Worm (Caenorhabditis elegans) whole organism, late embryonic: ENCODE measurements around the gene pitr-4.
A peak's percentile ranks its signal among the peaks of the same experiment; 100 is the strongest.

ENCODE experiments used
- K02D7.2 ChIP-seq: sonication (generic microtip); optimal IDR thresholded peaks from 2 replicates; lab custom pipeline; 2017; ENCODE audit warnings: mild to moderate bottlenecking, missing genetic modification characterization, missing compliant biosample characterization
- T23F11.4 ChIP-seq: fragments of 200-800 bp; sonication (Bioruptor generic); optimal IDR thresholded peaks from 2 replicates; lab custom pipeline; 2018; ENCODE audit warnings: mild to moderate bottlenecking, missing genetic modification characterization, missing compliant biosample characterization
- ceh-24 ChIP-seq: sonication (generic microtip); optimal IDR thresholded peaks from 2 replicates; lab custom pipeline; 2016; ENCODE audit warnings: mild to moderate bottlenecking, missing genetic modification characterization, missing compliant biosample characterization
- ceh-31 ChIP-seq: sonication (generic microtip); optimal IDR thresholded peaks from 2 replicates; lab custom pipeline; 2016; ENCODE audit warnings: missing genetic modification characterization, missing compliant biosample characterization
- ceh-34 ChIP-seq: sonication (generic microtip); optimal IDR thresholded peaks from 2 replicates; lab custom pipeline; 2016; ENCODE audit warnings: mild to moderate bottlenecking, missing genetic modification characterization, missing compliant biosample characterization
- ceh-48 ChIP-seq: sonication (generic microtip); optimal IDR thresholded peaks from 2 replicates; lab custom pipeline; 2016; ENCODE audit warnings: missing genetic modification characterization, inconsistent platforms, missing compliant biosample characterization
- ceh-9 ChIP-seq: sonication (generic microtip); optimal IDR thresholded peaks from 2 replicates; lab custom pipeline; 2016; ENCODE audit warnings: mild to moderate bottlenecking, missing genetic modification characterization, inconsistent platforms, missing compliant biosample characterization
- che-1 ChIP-seq: sonication (generic microtip); optimal IDR thresholded peaks from 2 replicates; lab custom pipeline; 2016; ENCODE audit warnings: mild to moderate bottlenecking, missing genetic modification characterization, missing compliant biosample characterization
- dve-1 ChIP-seq: sonication (generic microtip); optimal IDR thresholded peaks from 2 replicates; lab custom pipeline; 2017; ENCODE audit warnings: antibody characterized with exemption, mild to moderate bottlenecking, missing genetic modification characterization, missing compliant biosample characterization
- ets-4 ChIP-seq: sonication (generic microtip); optimal IDR thresholded peaks from 2 replicates; lab custom pipeline; 2016; ENCODE audit warnings: missing genetic modification characterization, missing compliant biosample characterization
- eyg-1 ChIP-seq: sonication (generic microtip); optimal IDR thresholded peaks from 2 replicates; lab custom pipeline; 2016; ENCODE audit warnings: missing genotype, missing genetic modification characterization, missing compliant biosample characterization
- fax-1 ChIP-seq: sonication (generic microtip); optimal IDR thresholded peaks from 2 replicates; lab custom pipeline; 2016; ENCODE audit warnings: missing genotype, missing genetic modification characterization, missing compliant biosample characterization
- hlh-6 ChIP-seq: sonication (generic microtip); optimal IDR thresholded peaks from 2 replicates; lab custom pipeline; 2016; ENCODE audit warnings: missing genotype, missing genetic modification characterization, missing compliant biosample characterization
- hlh-8 ChIP-seq: sonication (generic microtip); optimal IDR thresholded peaks from 2 replicates; lab custom pipeline; 2016; ENCODE audit warnings: missing genotype, missing genetic modification characterization, missing compliant biosample characterization
- madf-2 ChIP-seq: sonication (generic microtip); optimal IDR thresholded peaks from 2 replicates; lab custom pipeline; 2017; ENCODE audit warnings: missing genetic modification characterization, missing compliant biosample characterization
- mec-3 ChIP-seq: sonication (generic microtip); optimal IDR thresholded peaks from 2 replicates; lab custom pipeline; 2016; ENCODE audit warnings: borderline replicate concordance, missing genetic modification characterization, missing compliant biosample characterization
- odd-2 ChIP-seq: sonication (generic microtip); optimal IDR thresholded peaks from 2 replicates; lab custom pipeline; 2017; ENCODE audit warnings: antibody characterized with exemption, mild to moderate bottlenecking, missing genetic modification characterization, missing compliant biosample characterization
- pax-1 ChIP-seq: fragments of 150-350 bp; optimal IDR thresholded peaks from 2 replicates; lab custom pipeline; 2014; ENCODE audit warnings: missing biosample characterization, missing genetic modification characterization
- pqm-1 ChIP-seq: sonication (generic microtip); optimal IDR thresholded peaks from 2 replicates; lab custom pipeline; 2016; ENCODE audit warnings: missing genetic modification characterization, missing compliant biosample characterization
- pros-1 ChIP-seq: fragments of 150-350 bp; optimal IDR thresholded peaks from 2 replicates; lab custom pipeline; 2014; ENCODE audit warnings: missing biosample characterization, missing genetic modification reagents, missing genetic modification characterization
- sdc-2 ChIP-seq: sonication (generic microtip); optimal IDR thresholded peaks from 2 replicates; lab custom pipeline; 2016; ENCODE audit warnings: missing genotype, missing genetic modification characterization, missing compliant biosample characterization
- sox-4 ChIP-seq: sonication (generic microtip); optimal IDR thresholded peaks from 2 replicates; lab custom pipeline; 2017; ENCODE audit warnings: mild to moderate bottlenecking, missing genetic modification characterization, inconsistent platforms, missing compliant biosample characterization
- tbx-2 ChIP-seq: sonication (generic microtip); optimal IDR thresholded peaks from 2 replicates; lab custom pipeline; 2016; ENCODE audit warnings: missing genetic modification characterization, missing compliant biosample characterization
- unc-86 ChIP-seq: sonication (generic microtip); optimal IDR thresholded peaks from 2 replicates; lab custom pipeline; 2016; ENCODE audit warnings: missing genetic modification characterization, missing compliant biosample characterization

pitr-4 gene

ce11 chrV:9618420-9618819 lies 43.0 kb downstream of the pitr-4 start:
- TF ChIP-seq ceh-34 (no peak), odd-2 (tag; lab: Kevin White, UChicago) (no peak), mec-3 (tag; lab: Kevin White, UChicago) (peak; percentile 31), unc-86 (tag; lab: Kevin White, UChicago) (no peak), fax-1 (tag; lab: Kevin White, UChicago) (no peak), hlh-8 (tag; lab: Kevin White, UChicago) (no peak), madf-2 (no peak)
- TF ChIP-seq, all 69 proteins: peak for 1

ce11 chrV:9616687-9617086 lies 44.7 kb downstream of the pitr-4 start:
- no peak for TF ChIP-seq mec-3 (tag; lab: Kevin White, UChicago)
- TF ChIP-seq dve-1 (tag; lab: Kevin White, UChicago) = peak; percentile 93
- TF ChIP-seq, all 69 proteins: peak for 1

ce11 chrV:9616130-9616529 lies 45.3 kb downstream of the pitr-4 start:
- TF ChIP-seq ceh-31 (tag; lab: Kevin White, UChicago) (no peak), ceh-34 (no peak), ets-4 (no peak), pqm-1 (tag; lab: Kevin White, UChicago) (no peak), eyg-1 (tag; lab: Kevin White, UChicago) (no peak), tbx-2 (tag; lab: Kevin White, UChicago) (no peak), ceh-48 (no peak), sdc-2 (tag; lab: Kevin White, UChicago) (no peak), K02D7.2 (tag; lab: Kevin White, UChicago) (no peak), ceh-9 (tag; lab: Kevin White, UChicago) (no peak), hlh-6 (no peak), fax-1 (tag; lab: Kevin White, UChicago) (no peak), che-1 (no peak), ceh-24 (tag; lab: Kevin White, UChicago) (no peak)

- TF ChIP-seq T23F11.4 (no peak), ets-4 (peak; percentile 8)
Measured at ce11 chrV:9615725-9616124, 45.7 kb downstream of the pitr-4 start, which contains the start of gene pqn-63. TSS of gene pqn-63 (plus strand) at chrV:9616031.

ce11 chrV:9609217-9609616 lies 52.2 kb downstream of the pitr-4 start:
- no peak for TF ChIP-seq sox-4 (tag; lab: Kevin White, UChicago)
- TF ChIP-seq ceh-34 = no peak
- no peak for TF ChIP-seq pros-1
- no peak for TF ChIP-seq pax-1
- TF ChIP-seq pqm-1 (tag; lab: Kevin White, UChicago) = no peak
- TF ChIP-seq, all 69 proteins: peak for 0
